Worm (Caenorhabditis elegans) whole organism, midembryonic: ENCODE results near the gene scav-3.

Experiments
- T22C8.4 ChIP-seq: fragments of 200-800 bp; sonication (Bioruptor generic); IDR thresholded peaks from 2 replicates; pipeline ENCODE4 v1.3.6; 2022; ENCODE audit warnings: missing genetic modification characterization, missing compliant biosample characterization
- flt-1 ChIP-seq: fragments of 200-800 bp; sonication (Bioruptor generic); IDR thresholded peaks from 2 replicates; pipeline ENCODE4 v1.3.6; 2022; ENCODE audit warnings: missing genetic modification characterization, missing compliant biosample characterization
- klf-2 ChIP-seq: fragments of 200-800 bp; sonication (Bioruptor generic); conservative IDR thresholded peaks from 2 replicates; pipeline ENCODE4 v1.3.6; 2022; ENCODE audit warnings: missing genetic modification reagents, missing genetic modification characterization, missing compliant biosample characterization

DNA sequence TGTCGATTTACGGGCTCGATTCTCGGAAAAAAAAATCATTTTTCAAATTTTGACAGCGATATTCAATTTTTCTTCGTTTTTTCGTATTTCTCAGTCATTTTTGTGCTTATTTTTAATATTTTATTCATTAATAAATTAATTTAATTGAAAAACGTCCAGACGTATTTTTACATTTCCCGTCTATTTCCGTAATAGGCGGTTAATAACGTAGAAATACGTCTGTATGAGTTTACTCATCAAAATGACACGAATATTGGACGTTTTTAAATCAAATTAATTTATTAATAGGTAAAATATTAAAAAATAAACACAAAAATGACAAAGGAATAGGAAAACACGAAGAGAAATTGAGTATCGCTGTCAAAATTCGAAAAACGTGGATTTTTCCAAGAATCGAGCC lies 32.0 kb downstream of the scav-3 start:
- TF ChIP-seq klf-2 (GFP tag; lab: Robert Waterston, UW) (no peak), flt-1 (GFP tag; lab: Robert Waterston, UW) (no peak), T22C8.4 (no peak)
